Worm (Caenorhabditis elegans) whole organism, L4/young adult: ENCODE results near the gene lido-2.

Experiments used
- W03F9.2 ChIP-seq: fragments of 150-350 bp; optimal IDR thresholded peaks from 2 replicates; lab custom pipeline; 2014; ENCODE audit warnings: missing biosample characterization, missing genetic modification characterization
- dao-5 ChIP-seq: sonication (generic microtip); optimal IDR thresholded peaks from 2 replicates; lab custom pipeline; 2016; ENCODE audit warnings: missing genotype, missing genetic modification characterization, moderate library complexity, missing compliant biosample characterization
- him-1 ChIP-seq: sonication (generic microtip); optimal IDR thresholded peaks from 2 replicates; lab custom pipeline; 2016; ENCODE audit warnings: missing genotype, missing genetic modification reagents, missing genetic modification characterization, missing compliant biosample characterization

lido-2 gene

ce11 chrX:17093199-17093598 is 7.4 kb downstream of the lido-2 start, which contains the start of gene C08A9.3:
TSS of gene C08A9.3 (minus strand) at chrX:17093299.
- TF ChIP-seq dao-5, result no peak
- no peak for TF ChIP-seq him-1 (tag; lab: Kevin White, UChicago)
- no peak for TF ChIP-seq W03F9.2 (tag; lab: Kevin White, UChicago)

DNA sequence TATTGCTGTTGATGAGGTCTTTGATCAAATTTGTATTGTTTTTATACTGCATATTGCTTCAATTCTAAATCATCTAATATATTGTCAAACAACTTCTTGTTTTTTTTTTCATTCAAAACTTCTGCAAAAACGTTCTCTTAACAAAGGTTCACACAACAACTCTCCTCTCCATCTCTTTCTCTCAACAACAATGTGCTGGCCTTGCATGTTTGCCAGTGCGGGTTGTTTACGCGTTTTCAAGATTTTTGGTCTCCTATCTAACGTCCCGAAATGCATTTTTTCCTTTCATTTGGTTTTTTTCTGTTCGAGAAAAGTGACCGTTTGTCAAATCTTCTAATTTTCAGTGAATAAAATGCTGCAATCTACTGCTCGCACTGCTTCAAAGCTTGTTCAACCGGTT is 8.1 kb downstream of the lido-2 start, which contains the start of gene sod-3:
sod-3 (plus strand) TSS at position 338 of the 400 bp plus-strand sequence.
- TF ChIP-seq dao-5, result no peak
- TF ChIP-seq W03F9.2 (tag; lab: Kevin White, UChicago), result no peak
- TF ChIP-seq him-1 (tag; lab: Kevin White, UChicago), result no peak

- TF ChIP-seq him-1 (tag; lab: Kevin White, UChicago) (no peak), dao-5 (no peak), W03F9.2 (tag; lab: Kevin White, UChicago) (no peak)
Measured at ce11 chrX:17080635-17081376, 19.8 kb downstream of the lido-2 start, which contains the start of the genes irld-23 and C08A9.10. TSS of gene irld-23 (minus strand) at chrX:17080685. TSS of gene C08A9.10 (plus strand) at chrX:17081179.

ce11 chrX:17072088-17072487 is 28.5 kb downstream of the lido-2 start, which contains the start of gene C30G4.4:
TSS of gene C30G4.4 (minus strand) at chrX:17072188.
- TF ChIP-seq dao-5 (no peak), him-1 (tag; lab: Kevin White, UChicago) (no peak), W03F9.2 (tag; lab: Kevin White, UChicago) (no peak)

DNA sequence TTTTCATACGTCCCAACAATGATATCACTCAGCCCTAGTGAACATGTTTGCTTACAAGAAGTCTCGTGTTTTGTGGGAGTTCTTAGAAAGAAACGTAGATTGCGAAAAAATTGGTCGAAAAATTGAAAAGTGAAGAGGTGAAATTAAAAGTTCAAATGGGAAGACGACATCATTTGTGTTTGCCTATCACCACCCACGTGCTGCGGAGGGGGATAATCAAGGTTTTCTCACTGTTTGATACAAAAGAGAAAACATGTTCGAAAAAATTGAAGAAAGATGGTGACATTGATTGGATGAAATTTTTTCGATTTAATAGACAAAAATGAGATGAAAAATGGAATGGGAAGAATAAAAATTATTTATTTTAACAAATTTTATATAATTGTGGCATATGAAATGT is 30.1 kb downstream of the lido-2 start:
- TF ChIP-seq him-1 (tag; lab: Kevin White, UChicago), result no peak
- no peak for TF ChIP-seq W03F9.2 (tag; lab: Kevin White, UChicago)
- TF ChIP-seq dao-5, result no peak

ce11 chrX:17066937-17067336 is 33.6 kb downstream of the lido-2 start:
- TF ChIP-seq him-1 (tag; lab: Kevin White, UChicago) (no peak), W03F9.2 (tag; lab: Kevin White, UChicago) (no peak), dao-5 (no peak)

DNA sequence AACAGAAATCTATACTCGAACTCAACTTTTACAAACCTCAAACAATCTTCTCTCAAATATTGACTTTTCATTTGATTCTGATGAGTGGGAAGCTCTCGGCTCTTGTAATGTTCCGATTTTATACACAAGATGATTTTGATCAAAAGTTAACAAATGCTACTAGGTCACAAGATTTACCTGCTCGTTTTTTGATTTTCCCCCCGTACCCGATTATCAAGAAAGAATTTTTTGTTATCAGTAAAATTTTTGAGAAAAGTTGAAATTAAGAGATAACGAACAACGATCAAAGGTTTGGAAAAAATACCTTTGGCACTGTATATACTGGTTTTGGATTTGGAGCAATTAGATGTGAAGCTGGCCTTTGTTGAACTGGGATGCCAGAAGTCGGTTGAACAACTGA is 35.7 kb downstream of the lido-2 start:
- TF ChIP-seq W03F9.2 (tag; lab: Kevin White, UChicago) (no peak), dao-5 (no peak), him-1 (tag; lab: Kevin White, UChicago) (no peak)

ce11 chrX:17063749-17064252 is 36.8 kb downstream of the lido-2 start:
- TF ChIP-seq W03F9.2 (tag; lab: Kevin White, UChicago) (no peak), him-1 (tag; lab: Kevin White, UChicago) (no peak), dao-5 (no peak)

- TF ChIP-seq dao-5, result no peak
- no peak for TF ChIP-seq him-1 (tag; lab: Kevin White, UChicago)
- no peak for TF ChIP-seq W03F9.2 (tag; lab: Kevin White, UChicago)
Measured at ce11 chrX:17062165-17062564, 38.4 kb downstream of the lido-2 start.

DNA sequence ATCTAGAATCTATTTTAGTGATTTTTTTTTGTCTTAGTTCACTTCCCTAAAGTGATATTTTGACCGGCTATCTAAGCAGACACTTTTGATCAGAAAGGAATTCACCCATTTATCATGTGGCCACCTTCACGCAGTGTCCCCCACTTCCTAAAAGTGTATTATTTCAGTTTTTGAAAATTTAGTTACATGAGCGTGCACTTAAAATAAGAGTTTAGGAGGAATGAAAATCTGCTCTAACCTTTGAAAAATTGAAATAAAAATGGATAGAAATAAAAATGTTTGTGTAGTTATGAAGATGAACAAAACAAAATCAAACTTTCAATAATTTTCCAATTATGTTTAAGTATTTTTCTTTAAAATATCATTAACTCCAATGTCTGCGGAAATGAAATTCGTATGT is 40.8 kb downstream of the lido-2 start:
- no peak for TF ChIP-seq him-1 (tag; lab: Kevin White, UChicago)
- TF ChIP-seq W03F9.2 (tag; lab: Kevin White, UChicago), result no peak

DNA sequence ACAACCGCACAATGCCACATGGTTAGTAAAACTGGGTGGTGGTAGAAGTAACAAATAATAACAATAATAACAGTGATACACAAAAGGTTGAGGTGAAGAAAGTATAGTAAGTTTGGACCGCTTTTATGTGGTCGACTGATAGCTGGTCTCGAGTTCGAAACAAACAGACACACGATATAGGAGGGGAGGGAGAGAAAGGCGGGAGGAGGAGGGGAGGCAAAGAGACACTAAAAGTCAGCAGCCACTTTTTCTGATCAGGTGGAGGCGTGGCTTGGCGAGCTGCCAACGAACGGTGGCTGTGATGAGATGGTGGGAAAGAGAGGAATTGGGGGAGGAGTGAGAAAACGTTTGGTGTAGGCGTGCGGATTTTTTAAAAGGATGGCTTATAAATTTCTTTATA is 42.2 kb downstream of the lido-2 start:
- TF ChIP-seq dao-5 (no peak), W03F9.2 (tag; lab: Kevin White, UChicago) (no peak), him-1 (tag; lab: Kevin White, UChicago) (no peak)

ce11 chrX:17055836-17056783 is 44.4 kb downstream of the lido-2 start:
- TF ChIP-seq him-1 (tag; lab: Kevin White, UChicago) (no peak), W03F9.2 (tag; lab: Kevin White, UChicago) (no peak), dao-5 (no peak)

DNA sequence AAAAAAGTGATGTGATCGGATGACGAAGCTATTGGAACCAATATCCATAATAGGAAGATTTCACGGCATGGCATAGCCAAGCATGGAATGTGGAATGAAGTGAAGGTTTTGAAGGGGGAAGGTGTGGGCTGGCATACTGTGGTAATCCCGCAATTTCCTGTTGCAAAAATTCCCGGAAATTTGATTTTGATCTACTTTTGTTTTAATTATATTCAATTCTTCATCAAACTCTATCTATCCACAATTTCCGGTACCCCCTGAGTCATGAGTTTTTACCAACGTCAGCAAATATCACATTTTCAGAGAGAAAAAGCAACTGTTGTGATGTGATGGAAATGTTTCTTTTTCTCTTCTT is 45.1 kb downstream of the lido-2 start, which contains the start of gene gcy-11:
gcy-11 (minus strand) TSS at position 101 of the 355 bp plus-strand sequence.
- TF ChIP-seq him-1 (tag; lab: Kevin White, UChicago), result no peak
- TF ChIP-seq dao-5, result no peak
- no peak for TF ChIP-seq W03F9.2 (tag; lab: Kevin White, UChicago)
